Worm (Caenorhabditis elegans): ENCODE results near the gene ugt-30.
"Not testable (repeated sequence)": the region's sequence is repeated elsewhere in the genome, so short reads cannot be mapped to it uniquely, and the experiment has no call there.

Gene ugt-30

ce11 chrV:15125162-15125561 lies at the start of gene ugt-30:
Gene ugt-30, minus strand, starts transcription at chrV:15125262.
- not testable (repeated sequence) for TF ChIP-seq nhr-12, ceh-9, R02D3.7 (tag; optimal IDR thresholded peaks at IDR 0.05)

ce11 chrV:15162697-15163096 lies 37.6 kb upstream of the ugt-30 start, which contains the start of gene srz-11:
Gene srz-11, plus strand, starts transcription at chrV:15163082.
- peak; percentile 15 for TF ChIP-seq nhr-11 (tag; optimal IDR thresholded peaks at IDR 0.05)
- TF ChIP-seq nfya-1 (tag; optimal IDR thresholded peaks at IDR 0.05; ENCODE audit: insufficient read depth): no peak

- TF ChIP-seq nhr-43 (tag; optimal IDR thresholded peaks at IDR 0.05; ENCODE audit: poor library complexity, severe bottlenecking): no peak
- no peak for TF ChIP-seq tbx-2 (tag; optimal IDR thresholded peaks at IDR 0.05)
- no peak for TF ChIP-seq ceh-9 (tag; optimal IDR thresholded peaks at IDR 0.05)
- TF ChIP-seq fos-1 (tag; optimal IDR thresholded peaks at IDR 0.05): no peak
- no peak for TF ChIP-seq nhr-25 (tag; optimal IDR thresholded peaks at IDR 0.05)
- no peak for TF ChIP-seq nhr-23 (tag; optimal IDR thresholded peaks at IDR 0.05)
- no peak for TF ChIP-seq ztf-11 (tag; optimal IDR thresholded peaks at IDR 0.05)
- no peak for TF ChIP-seq lin-15B (tag; optimal IDR thresholded peaks at IDR 0.05)
- TF ChIP-seq nhr-67 (tag; optimal IDR thresholded peaks at IDR 0.05): no peak
- TF ChIP-seq nhr-237 (tag; optimal IDR thresholded peaks at IDR 0.05): no peak
- no peak for TF ChIP-seq ama-1 (optimal IDR thresholded peaks at IDR 0.05)
- no peak for TF ChIP-seq nhr-77 (tag; optimal IDR thresholded peaks at IDR 0.05)
Observed at ce11 chrV:15158691-15159090, 33.6 kb upstream of the ugt-30 start, which contains the start of gene str-45. Gene str-45, plus strand, starts transcription at chrV:15158991.

ce11 chrV:15156504-15156903 lies 31.4 kb upstream of the ugt-30 start:
- TF ChIP-seq tbx-2 (tag; optimal IDR thresholded peaks at IDR 0.05) (no peak), ztf-4 (tag; optimal IDR thresholded peaks at IDR 0.05) (no peak), R02D3.7 (tag; optimal IDR thresholded peaks at IDR 0.05) (no peak), lin-39 (tag; optimal IDR thresholded peaks at IDR 0.05) (no peak), zag-1 (tag; optimal IDR thresholded peaks at IDR 0.05) (no peak), nhr-237 (tag; optimal IDR thresholded peaks at IDR 0.05) (no peak), elt-2 (tag; optimal IDR thresholded peaks at IDR 0.05) (no peak), lin-15B (tag; optimal IDR thresholded peaks at IDR 0.05) (no peak), daf-12 (tag; optimal IDR thresholded peaks at IDR 0.05) (no peak), snpc-4 (tag; optimal IDR thresholded peaks at IDR 0.05) (no peak), nhr-28 (tag; optimal IDR thresholded peaks at IDR 0.05) (no peak), eor-1 (tag; optimal IDR thresholded peaks at IDR 0.05) (no peak), ZK546.5 (tag; optimal IDR thresholded peaks at IDR 0.05) (no peak), nhr-12 (tag; optimal IDR thresholded peaks at IDR 0.05) (no peak), ceh-28 (tag; optimal IDR thresholded peaks at IDR 0.05) (no peak), egl-5 (tag; optimal IDR thresholded peaks at IDR 0.05) (no peak), mml-1 (tag; optimal IDR thresholded peaks at IDR 0.05) (no peak), skn-1 (tag; optimal IDR thresholded peaks at IDR 0.05) (no peak), fkh-10 (GFP tag; optimal IDR thresholded peaks at IDR 0.05) (no peak)

- TF ChIP-seq daf-12 (tag; optimal IDR thresholded peaks at IDR 0.05): no peak
- no peak for TF ChIP-seq mml-1 (tag; optimal IDR thresholded peaks at IDR 0.05)
- TF ChIP-seq ztf-11 (tag; optimal IDR thresholded peaks at IDR 0.05): no peak
- TF ChIP-seq hmg-11 (tag; optimal IDR thresholded peaks at IDR 0.05): no peak
- no peak for TF ChIP-seq ztf-4 (tag; optimal IDR thresholded peaks at IDR 0.05)
- no peak for TF ChIP-seq mdl-1 (tag; optimal IDR thresholded peaks at IDR 0.05)
- TF ChIP-seq nhr-23 (tag; optimal IDR thresholded peaks at IDR 0.05): no peak
Observed at ce11 chrV:15153277-15153676, 28.2 kb upstream of the ugt-30 start, which contains the start of gene srh-55. Gene srh-55, plus strand, starts transcription at chrV:15153577.

ce11 chrV:15152010-15152409 lies 26.9 kb upstream of the ugt-30 start:
- TF ChIP-seq unc-39 (tag; optimal IDR thresholded peaks at IDR 0.05) (no peak), ceh-28 (tag; optimal IDR thresholded peaks at IDR 0.05) (no peak), pha-4 (tag; optimal IDR thresholded peaks at IDR 0.05) (no peak), ceh-16 (tag; optimal IDR thresholded peaks at IDR 0.05) (no peak), lin-15B (tag; optimal IDR thresholded peaks at IDR 0.05) (no peak), fos-1 (tag; optimal IDR thresholded peaks at IDR 0.05) (no peak), pqm-1 (tag; optimal IDR thresholded peaks at IDR 0.05) (no peak), skn-1 (tag; optimal IDR thresholded peaks at IDR 0.05) (no peak), ztf-11 (tag; optimal IDR thresholded peaks at IDR 0.05) (no peak), mdl-1 (tag; optimal IDR thresholded peaks at IDR 0.05) (no peak), ZK546.5 (tag; optimal IDR thresholded peaks at IDR 0.05) (no peak), sea-2 (GFP tag; optimal IDR thresholded peaks at IDR 0.05) (no peak), fkh-10 (GFP tag; optimal IDR thresholded peaks at IDR 0.05) (no peak)

All from whole organism, L3 larva.